Fruit fly (Drosophila melanogaster): ENCODE data around the gene BBS8.

The BBS8 gene

DNA sequence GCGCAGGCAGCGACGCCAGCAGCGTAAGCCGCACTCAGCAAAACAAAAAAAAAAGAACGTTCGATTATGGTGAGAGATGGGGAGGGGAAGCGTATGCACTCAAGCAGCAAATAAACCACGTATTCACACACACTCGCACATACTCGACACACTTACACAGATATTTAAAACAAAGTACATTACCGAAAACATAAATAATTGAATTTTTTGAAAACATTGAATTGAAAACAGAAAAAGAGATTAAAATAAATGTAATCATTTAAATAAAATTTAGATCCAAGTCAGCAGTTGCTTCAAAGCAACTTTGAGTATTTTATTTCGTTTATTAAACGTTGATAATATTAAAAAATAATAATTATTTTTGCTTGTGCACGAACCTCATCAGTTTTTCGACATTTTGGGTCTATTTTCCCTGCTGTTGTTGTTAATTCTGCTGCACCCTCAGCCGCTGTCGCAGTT, 48.4 kb downstream of the BBS8 start (continued):
- TF ChIP-seq CG7271 (tag; optimal IDR thresholded peaks at IDR 0.05) (no peak), Nf-YC (tag; optimal IDR thresholded peaks at IDR 0.05) (no peak), CG9215 (GFP tag; IDR thresholded peaks at IDR 0.05) (no peak), C15 (GFP tag; IDR thresholded peaks at IDR 0.05) (no peak), CG12744 (GFP tag; optimal IDR thresholded peaks at IDR 0.05) (no peak), dati (GFP tag; IDR thresholded peaks at IDR 0.05) (no peak), ftz-f1 (GFP tag; optimal IDR thresholded peaks at IDR 0.05) (no peak), CG4820 (GFP tag; optimal IDR thresholded peaks at IDR 0.05) (peak; percentile 41), HmgD (GFP tag; optimal IDR thresholded peaks at IDR 0.05) (no peak), CG30431 (GFP tag; optimal IDR thresholded peaks at IDR 0.05) (no peak), hth (optimal IDR thresholded peaks at IDR 0.05) (no peak), Doc3 (GFP tag; IDR thresholded peaks at IDR 0.05; ENCODE audit: partially characterized antibody) (no peak), Ets65A (GFP tag) (no peak), lab (GFP tag; optimal IDR thresholded peaks at IDR 0.05) (peak; percentile 76), fd102C (GFP tag; optimal IDR thresholded peaks at IDR 0.05) (no peak), nau (GFP tag; optimal IDR thresholded peaks at IDR 0.05) (peak; percentile 20), disco-r (GFP tag; optimal IDR thresholded peaks at IDR 0.05) (no peak), Jarid2 (GFP tag; optimal IDR thresholded peaks at IDR 0.05) (peak; percentile 32), CG11247 (GFP tag; IDR thresholded peaks at IDR 0.05) (no peak), Optix (GFP tag; IDR thresholded peaks at IDR 0.05) (no peak), CG17568 (GFP tag; optimal IDR thresholded peaks at IDR 0.05) (peak; percentile 27), CG8281 (tag; optimal IDR thresholded peaks at IDR 0.05) (no peak), Asciz (GFP tag; optimal IDR thresholded peaks at IDR 0.05) (peak; percentile 29), tap (tag; optimal IDR thresholded peaks at IDR 0.05) (peak; percentile 67), tx (GFP tag; optimal IDR thresholded peaks at IDR 0.05) (no peak), pzg (GFP tag; optimal IDR thresholded peaks at IDR 0.05) (no peak), CG10654 (GFP tag; optimal IDR thresholded peaks at IDR 0.05) (peak; percentile 39), HLH54F (GFP tag; optimal IDR thresholded peaks at IDR 0.05) (no peak), Aef1 (GFP tag; IDR thresholded peaks at IDR 0.05) (no peak), CG4707 (GFP tag; optimal IDR thresholded peaks at IDR 0.05) (no peak), CG7987 (GFP tag; optimal IDR thresholded peaks at IDR 0.05) (no peak), Ada2b (GFP tag; IDR thresholded peaks at IDR 0.05) (no peak), CG34422 (GFP tag; IDR thresholded peaks at IDR 0.05) (no peak), CG3838 (GFP tag; optimal IDR thresholded peaks at IDR 0.05) (no peak), CG11085 (GFP tag; IDR thresholded peaks at IDR 0.05) (no peak), CG2712 (tag; optimal IDR thresholded peaks at IDR 0.05) (peak; percentile 80), CG9817 (tag; optimal IDR thresholded peaks at IDR 0.05) (peak; percentile 47), CoRest (tag; optimal IDR thresholded peaks at IDR 0.05) (peak; percentile 70), dysf (GFP tag; IDR thresholded peaks at IDR 0.05) (peak; percentile 78; the same call in 1 of the 3 replicates), CG9797 (GFP tag; optimal IDR thresholded peaks at IDR 0.05) (no peak), Hr78 (GFP tag; optimal IDR thresholded peaks at IDR 0.05) (no peak), kah (GFP tag; optimal IDR thresholded peaks at IDR 0.05) (no peak), Sox100B (GFP tag; optimal IDR thresholded peaks at IDR 0.05) (peak; percentile 64), CG9876 (GFP tag; optimal IDR thresholded peaks at IDR 0.05) (no peak), chif (GFP tag; optimal IDR thresholded peaks at IDR 0.05) (no peak), CG31441 (GFP tag; IDR thresholded peaks at IDR 0.05) (no peak), CG13624 (GFP tag; optimal IDR thresholded peaks at IDR 0.05) (no peak), sna (GFP tag; IDR thresholded peaks at IDR 0.05; ENCODE audit: partially characterized antibody) (no peak), Dll (GFP tag; IDR thresholded peaks at IDR 0.05; ENCODE audit: partially characterized antibody) (no peak), NK7.1 (GFP tag; optimal IDR thresholded peaks at IDR 0.05) (no peak), HLHmδ (GFP tag; optimal IDR thresholded peaks at IDR 0.05) (no peak)
